Worm (Caenorhabditis elegans) whole organism, L1 larva: ENCODE data around the gene wdr-31.

Experiments
- C04F5.9 ChIP-seq: sonication (generic microtip); optimal IDR thresholded peaks from 2 replicates; lab custom pipeline; 2016; ENCODE audit warnings: missing genetic modification characterization, missing compliant biosample characterization
- ama-1 ChIP-seq: fragments of 150-350 bp; optimal IDR thresholded peaks from 2 replicates; lab custom pipeline; 2014
- blmp-1 ChIP-seq: fragments of 150-350 bp; optimal IDR thresholded peaks from 2 replicates; lab custom pipeline; 2014; ENCODE audit warnings: missing biosample characterization, missing genetic modification characterization
- elt-3 ChIP-seq, 6 experiments: fragments of 150-350 bp in 1 of 6; sonication (generic microtip); optimal IDR thresholded peaks; 2 replicates each; lab custom pipeline; 2017 to 2018; ENCODE audit warnings: missing biosample characterization in 6 of 6, missing genetic modification characterization in 6 of 6, inconsistent platforms in 1 of 6
- fkh-10 ChIP-seq: sonication (generic microtip); optimal IDR thresholded peaks from 2 replicates; lab custom pipeline; 2017; ENCODE audit warnings: missing biosample characterization, missing genetic modification reagents, missing genetic modification characterization
- fos-1 ChIP-seq: fragments of 150-350 bp; optimal IDR thresholded peaks from 2 replicates; lab custom pipeline; 2014; ENCODE audit warnings: missing biosample characterization, missing genetic modification characterization
- lin-39 ChIP-seq: fragments of 150-350 bp; optimal IDR thresholded peaks from 2 replicates; lab custom pipeline; 2014; ENCODE audit warnings: missing biosample characterization, missing genetic modification reagents, missing genetic modification characterization
- nhr-12 ChIP-seq: sonication (generic microtip); optimal IDR thresholded peaks from 2 replicates; lab custom pipeline; 2017; ENCODE audit warnings: missing biosample characterization, missing genetic modification characterization
- nhr-28 ChIP-seq: fragments of 150-350 bp; optimal IDR thresholded peaks from 2 replicates; lab custom pipeline; 2014; ENCODE audit warnings: missing biosample characterization, missing genetic modification characterization
- sup-37 ChIP-seq: fragments of 200-800 bp; sonication (Bioruptor generic); optimal IDR thresholded peaks from 2 replicates; lab custom pipeline; 2018; ENCODE audit warnings: mild to moderate bottlenecking, missing genetic modification characterization, missing compliant biosample characterization

DNA sequence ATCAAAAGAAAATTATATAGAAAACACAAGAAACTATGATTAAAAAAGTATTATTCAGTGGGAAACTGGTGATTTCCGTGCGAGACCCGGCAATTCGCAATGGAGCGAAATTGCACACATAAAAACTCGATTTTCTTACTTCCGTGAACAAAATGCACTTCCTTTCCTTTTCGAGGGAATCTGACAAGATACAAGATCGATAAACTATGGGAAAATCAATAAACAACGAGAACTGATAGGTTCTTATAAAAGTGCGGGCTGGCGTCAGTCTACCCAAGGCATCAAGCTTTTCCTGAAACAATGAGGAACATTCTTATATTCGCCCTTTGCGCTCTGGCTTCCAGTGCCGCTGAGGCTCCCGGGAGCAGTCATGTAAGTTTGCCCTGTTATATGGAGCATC, 17.9 kb upstream of the wdr-31 start, which contains the start of gene F29A7.3:
- TF ChIP-seq blmp-1 (tag; lab: Kevin White, UChicago): no peak
- TF ChIP-seq elt-3 (tag; optimal IDR thresholded peaks at IDR 0.05; lab: Kevin White, UChicago): no peak
- TF ChIP-seq ama-1: no peak
- TF ChIP-seq C04F5.9: no peak
- no peak for TF ChIP-seq fkh-10
- TF ChIP-seq fos-1 (tag; lab: Kevin White, UChicago): no peak
- no peak for TF ChIP-seq nhr-28
- TF ChIP-seq sup-37 (GFP tag; lab: Kevin White, UChicago): no peak
- no peak for TF ChIP-seq lin-39
- no peak for TF ChIP-seq nhr-12
